Worm (Caenorhabditis elegans) whole organism, L2 larva: ENCODE measurements around the gene rpac-19.

Experiments
- F13H6.1 ChIP-seq: sonication (generic microtip); optimal IDR thresholded peaks from 2 replicates; lab custom pipeline; 2016; ENCODE audit warnings: missing genetic modification characterization, missing compliant biosample characterization
- ZK546.5 ChIP-seq: sonication (generic microtip); optimal IDR thresholded peaks from 2 replicates; lab custom pipeline; 2017; ENCODE audit warnings: missing biosample characterization, missing genetic modification characterization
- aly-2 ChIP-seq: fragments of 150-350 bp; optimal IDR thresholded peaks from 2 replicates; lab custom pipeline; 2014; ENCODE audit warnings: missing biosample characterization, missing genetic modification characterization
- ama-1 ChIP-seq: fragments of 150-350 bp; optimal IDR thresholded peaks from 2 replicates; lab custom pipeline; 2018; ENCODE audit warnings: inconsistent platforms
- blmp-1 ChIP-seq: sonication (generic microtip); optimal IDR thresholded peaks from 2 replicates; lab custom pipeline; 2017; ENCODE audit warnings: missing genetic modification characterization, mild to moderate bottlenecking, missing compliant biosample characterization, antibody characterized with exemption, moderate library complexity; ENCODE audit not compliant: insufficient read depth
- ceh-16 ChIP-seq: fragments of 150-350 bp; optimal IDR thresholded peaks from 2 replicates; lab custom pipeline; 2014; ENCODE audit warnings: missing biosample characterization, missing genetic modification characterization
- crh-2 ChIP-seq: sonication (generic microtip); optimal IDR thresholded peaks from 2 replicates; lab custom pipeline; 2017; ENCODE audit warnings: missing biosample characterization, missing genetic modification characterization
- dmd-4 ChIP-seq: sonication (generic microtip); optimal IDR thresholded peaks from 2 replicates; lab custom pipeline; 2017; ENCODE audit warnings: missing biosample characterization, missing genetic modification characterization
- egl-27 ChIP-seq: sonication (generic microtip); optimal IDR thresholded peaks from 3 replicates; lab custom pipeline; 2017; ENCODE audit warnings: missing biosample characterization, missing genetic modification reagents, missing genetic modification characterization
- elt-1 ChIP-seq: fragments of 150-350 bp; optimal IDR thresholded peaks from 2 replicates; lab custom pipeline; 2014; ENCODE audit warnings: missing biosample characterization, missing genetic modification characterization
- elt-3 ChIP-seq: sonication (generic microtip); optimal IDR thresholded peaks from 2 replicates; lab custom pipeline; 2017; ENCODE audit warnings: missing biosample characterization, missing genetic modification characterization
- fos-1 ChIP-seq: fragments of 150-350 bp; optimal IDR thresholded peaks from 2 replicates; lab custom pipeline; 2014; ENCODE audit warnings: missing biosample characterization, missing genetic modification characterization
- gmeb-1 ChIP-seq: fragments of 150-350 bp; optimal IDR thresholded peaks from 2 replicates; lab custom pipeline; 2014; ENCODE audit warnings: missing biosample characterization, missing genetic modification characterization
- lin-11 ChIP-seq: fragments of 150-350 bp; sonication (generic microtip); optimal IDR thresholded peaks from 2 replicates; lab custom pipeline; 2014; ENCODE audit warnings: missing biosample characterization, missing genetic modification characterization, inconsistent platforms, mixed read lengths
- mab-5 ChIP-seq: fragments of 150-350 bp; optimal IDR thresholded peaks from 2 replicates; lab custom pipeline; 2014; ENCODE audit warnings: missing biosample characterization, missing genetic modification characterization
- mbf-1 ChIP-seq: sonication (generic microtip); optimal IDR thresholded peaks from 2 replicates; lab custom pipeline; 2017; ENCODE audit warnings: missing biosample characterization, missing genetic modification characterization
- mdl-1 ChIP-seq, 2 experiments: fragments of 150-350 bp in 1 of 2; sonication (generic microtip) in 1 of 2; optimal IDR thresholded peaks; 2 replicates each; lab custom pipeline; 2017; ENCODE audit warnings: missing biosample characterization in 2 of 2, missing genetic modification characterization in 2 of 2
- nhr-11 ChIP-seq: fragments of 150-350 bp; optimal IDR thresholded peaks from 2 replicates; lab custom pipeline; 2014; ENCODE audit warnings: missing biosample characterization, missing genetic modification characterization
- nhr-21 ChIP-seq: fragments of 150-350 bp; optimal IDR thresholded peaks from 2 replicates; lab custom pipeline; 2014; ENCODE audit warnings: missing biosample characterization, missing genetic modification characterization
- nhr-25 ChIP-seq: fragments of 150-350 bp; sonication (generic microtip); optimal IDR thresholded peaks from 3 replicates; lab custom pipeline; 2014; ENCODE audit warnings: missing biosample characterization, missing genetic modification characterization
- nhr-6 ChIP-seq: fragments of 150-350 bp; optimal IDR thresholded peaks from 2 replicates; lab custom pipeline; 2014; ENCODE audit warnings: missing biosample characterization, missing genetic modification characterization
- nhr-77 ChIP-seq: fragments of 150-350 bp; optimal IDR thresholded peaks from 2 replicates; lab custom pipeline; 2014; ENCODE audit warnings: missing biosample characterization, missing genetic modification characterization
- sem-4 ChIP-seq: fragments of 150-350 bp; optimal IDR thresholded peaks from 2 replicates; lab custom pipeline; 2014; ENCODE audit warnings: missing biosample characterization, missing genetic modification reagents, missing genetic modification characterization
- sma-3 ChIP-seq: sonication (generic microtip); optimal IDR thresholded peaks from 2 replicates; lab custom pipeline; 2016; ENCODE audit warnings: missing genetic modification reagents, missing genetic modification characterization, missing compliant biosample characterization
- sma-9 ChIP-seq, 2 experiments: fragments of 150-350 bp in 1 of 2; sonication (generic microtip) in 1 of 2; optimal IDR thresholded peaks; 2 replicates each; lab custom pipeline; 2014 to 2016; ENCODE audit warnings: missing genetic modification characterization in 2 of 2, mild to moderate bottlenecking in 1 of 2, missing biosample characterization in 1 of 2, missing compliant biosample characterization in 1 of 2, missing genetic modification reagents in 1 of 2, moderate library complexity in 1 of 2
- unc-39 ChIP-seq: fragments of 150-350 bp; optimal IDR thresholded peaks from 2 replicates; lab custom pipeline; 2014; ENCODE audit warnings: missing biosample characterization, missing genetic modification characterization
- unc-55 ChIP-seq: fragments of 150-350 bp; sonication (generic microtip); optimal IDR thresholded peaks from 3 replicates; lab custom pipeline; 2014; ENCODE audit warnings: missing biosample characterization, missing genetic modification reagents, missing genetic modification characterization
- unc-62 ChIP-seq: fragments of 150-350 bp; optimal IDR thresholded peaks from 2 replicates; lab custom pipeline; 2014; ENCODE audit warnings: missing biosample characterization, missing genetic modification reagents, missing genetic modification characterization
- zag-1 ChIP-seq: fragments of 150-350 bp; optimal IDR thresholded peaks from 2 replicates; lab custom pipeline; 2014; ENCODE audit warnings: missing biosample characterization, missing genetic modification characterization
- ztf-1 ChIP-seq: fragments of 200-800 bp; sonication (Bioruptor generic); conservative IDR thresholded peaks from 2 replicates; pipeline ENCODE4 v1.3.6; 2022; ENCODE audit warnings: missing genetic modification characterization, missing compliant biosample characterization
- ztf-11 ChIP-seq: sonication (generic microtip); optimal IDR thresholded peaks from 2 replicates; lab custom pipeline; 2017; ENCODE audit warnings: missing biosample characterization, missing genetic modification characterization
- ztf-4 ChIP-seq: fragments of 150-350 bp; optimal IDR thresholded peaks from 2 replicates; lab custom pipeline; 2014; ENCODE audit warnings: missing biosample characterization, missing genetic modification characterization

Gene rpac-19

ce11 chrIII:9661119-9661518 lies 31.4 kb upstream of the rpac-19 start:
- TF ChIP-seq unc-39 (tag; lab: Kevin White, UChicago) (no peak), dmd-4 (tag; lab: Kevin White, UChicago) (no peak), egl-27 (no peak), sma-9 (GFP tag; optimal IDR thresholded peaks at IDR 0.05; lab: Kevin White, UChicago) (peak; percentile 71), sma-9 (tag; optimal IDR thresholded peaks at IDR 0.05; lab: Kevin White, UChicago) (no peak), sem-4 (tag; lab: Kevin White, UChicago) (peak; percentile 63)

ce11 chrIII:9658569-9658968 lies 28.9 kb upstream of the rpac-19 start:
- peak; percentile 35 for TF ChIP-seq sma-9 (GFP tag; optimal IDR thresholded peaks at IDR 0.05; lab: Kevin White, UChicago)
- no peak for TF ChIP-seq sma-9 (tag; optimal IDR thresholded peaks at IDR 0.05; lab: Kevin White, UChicago)
- no peak for TF ChIP-seq gmeb-1 (tag; lab: Kevin White, UChicago)

DNA sequence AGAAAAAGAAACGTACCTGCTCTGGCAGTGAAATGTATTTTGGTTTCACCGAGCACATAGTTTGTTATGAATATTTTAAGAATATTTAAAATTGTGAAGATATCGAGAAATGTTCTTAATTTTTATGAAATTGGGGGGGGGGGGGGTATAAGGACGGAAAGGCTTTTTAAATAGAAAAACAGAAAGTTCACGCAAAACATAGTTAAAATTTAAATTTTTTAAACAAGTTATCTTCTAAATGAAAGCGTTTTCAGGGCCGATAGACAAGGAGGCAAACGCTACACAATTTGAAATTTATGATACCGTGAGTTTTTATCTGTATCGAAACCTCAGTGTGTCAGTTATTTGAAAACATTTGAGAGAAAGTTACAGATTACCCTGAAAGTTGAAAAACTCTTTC lies 26.1 kb upstream of the rpac-19 start, which contains the start of gene C15H7.4:
TSS of gene C15H7.4 (minus strand) at position 101 of the 400 bp plus-strand sequence.
- TF ChIP-seq ztf-11 (tag; lab: Kevin White, UChicago) = no peak
- no peak for TF ChIP-seq ztf-1 (GFP tag; lab: Robert Waterston, UW)
- no peak for TF ChIP-seq unc-55
- no peak for TF ChIP-seq nhr-6 (tag; lab: Kevin White, UChicago)
- TF ChIP-seq crh-2 (tag; lab: Kevin White, UChicago) = no peak
- no peak for TF ChIP-seq elt-3 (tag; lab: Kevin White, UChicago)
- no peak for TF ChIP-seq aly-2 (tag; lab: Kevin White, UChicago)
- TF ChIP-seq nhr-77 (tag; lab: Kevin White, UChicago) = no peak
- no peak for TF ChIP-seq mbf-1 (tag; lab: Kevin White, UChicago)
- no peak for TF ChIP-seq ceh-16 (tag; lab: Kevin White, UChicago)
- TF ChIP-seq lin-11 = no peak
- TF ChIP-seq egl-27 = no peak
- no peak for TF ChIP-seq elt-1 (tag; lab: Kevin White, UChicago)
- no peak for TF ChIP-seq blmp-1 (tag; lab: Kevin White, UChicago)
- TF ChIP-seq ZK546.5 (tag; lab: Kevin White, UChicago) = no peak

DNA sequence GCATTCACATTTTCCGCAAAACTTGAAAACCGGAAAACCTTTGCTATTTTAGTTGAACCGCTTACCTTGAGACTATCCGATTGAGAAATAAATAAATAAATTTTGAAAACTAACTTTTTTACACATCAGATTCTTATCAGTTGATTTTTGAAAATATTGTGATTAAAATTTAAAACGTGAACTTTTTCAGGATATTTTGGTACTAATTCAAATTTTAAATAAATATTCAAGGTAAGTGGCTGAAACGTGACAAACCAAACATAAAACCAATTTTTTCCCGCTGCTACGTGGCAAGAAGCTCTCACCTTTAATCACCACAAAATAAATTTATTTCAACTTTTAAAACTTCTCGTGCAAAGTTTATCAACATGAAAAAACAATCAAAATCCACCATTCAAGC lies 22.2 kb upstream of the rpac-19 start, which contains the start of gene C15H7.3:
TSS of gene C15H7.3 (minus strand) at position 101 of the 400 bp plus-strand sequence.
- TF ChIP-seq unc-62 (GFP tag; lab: Kevin White, UChicago) = no peak
- no peak for TF ChIP-seq mdl-1 (tag; optimal IDR thresholded peaks at IDR 0.05; lab: Kevin White, UChicago)
- no peak for TF ChIP-seq nhr-6 (tag; lab: Kevin White, UChicago)
- no peak for TF ChIP-seq elt-3 (tag; lab: Kevin White, UChicago)

DNA sequence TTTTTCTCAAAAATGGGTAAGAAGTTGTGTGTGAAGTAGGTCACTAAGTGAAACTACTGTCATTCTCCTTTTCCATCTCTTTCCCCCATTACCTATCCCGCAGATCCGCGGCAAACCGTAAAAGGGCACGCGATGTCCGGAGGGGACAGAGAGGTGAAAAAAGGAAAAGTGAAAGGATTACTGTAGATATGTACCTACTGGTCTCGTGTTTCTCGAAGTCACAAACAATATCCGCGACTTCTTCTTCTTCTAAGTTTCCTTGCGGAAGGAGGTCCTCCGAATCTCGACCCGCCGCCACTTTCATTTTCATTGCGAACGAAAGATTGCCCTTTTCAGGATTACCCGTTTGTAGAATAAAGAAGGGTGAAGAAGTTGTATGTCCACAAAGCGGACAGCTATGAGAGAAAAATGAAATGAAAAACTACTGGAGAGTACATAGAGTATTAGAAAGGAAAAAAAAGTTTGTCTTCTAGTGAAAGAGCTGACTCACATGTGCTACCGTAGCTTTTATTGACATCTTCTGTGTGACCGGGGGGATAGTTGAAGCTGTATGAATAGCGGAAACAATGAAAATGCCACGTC lies 16.8 kb upstream of the rpac-19 start:
- TF ChIP-seq F13H6.1 = no peak
- TF ChIP-seq sma-3 = no peak
- TF ChIP-seq elt-1 (tag; lab: Kevin White, UChicago) = peak; percentile 42
- TF ChIP-seq fos-1 (tag; lab: Kevin White, UChicago) = peak; percentile 41
- peak; percentile 82 for TF ChIP-seq nhr-21 (tag; lab: Kevin White, UChicago)
- TF ChIP-seq blmp-1 (tag; lab: Kevin White, UChicago) = peak; percentile 83
- peak; percentile 79 for TF ChIP-seq egl-27
- TF ChIP-seq sma-9 (GFP tag; optimal IDR thresholded peaks at IDR 0.05; lab: Kevin White, UChicago) = peak; percentile 50
- TF ChIP-seq sma-9 (tag; optimal IDR thresholded peaks at IDR 0.05; lab: Kevin White, UChicago) = no peak
- peak; percentile 21 for TF ChIP-seq sem-4 (tag; lab: Kevin White, UChicago)

- TF ChIP-seq blmp-1 (tag; lab: Kevin White, UChicago) = peak; percentile 22
- no peak for TF ChIP-seq ztf-1 (GFP tag; lab: Robert Waterston, UW)
- TF ChIP-seq egl-27 = peak; percentile 43
- peak; percentile 5 for TF ChIP-seq fos-1 (tag; lab: Kevin White, UChicago)
Measured at ce11 chrIII:9645099-9645498, 15.4 kb upstream of the rpac-19 start.

ce11 chrIII:9642110-9642509 lies 12.4 kb upstream of the rpac-19 start:
- TF ChIP-seq ztf-1 (GFP tag; lab: Robert Waterston, UW) (no peak), ama-1 (lab: Kevin White, UChicago) (no peak), nhr-25 (tag; lab: Kevin White, UChicago) (no peak), aly-2 (tag; lab: Kevin White, UChicago) (no peak), ztf-11 (tag; lab: Kevin White, UChicago) (no peak), nhr-6 (tag; lab: Kevin White, UChicago) (no peak), nhr-11 (tag; lab: Kevin White, UChicago) (no peak), ZK546.5 (tag; lab: Kevin White, UChicago) (no peak), ztf-4 (tag; lab: Kevin White, UChicago) (no peak), unc-55 (no peak), zag-1 (no peak), mab-5 (tag; lab: Kevin White, UChicago) (no peak)
- TF ChIP-seq, all 48 proteins: peak for 0
